Worm (Caenorhabditis elegans): ENCODE measurements around the gene R02E4.3.

ce11 chrX:4094979-4095378 is 6.9 kb downstream of the R02E4.3 start:
- no peak for TF ChIP-seq flt-1 (GFP tag; IDR thresholded peaks at IDR 0.05)
- no peak for TF ChIP-seq cog-1 (tag; optimal IDR thresholded peaks at IDR 0.05)
- no peak for TF ChIP-seq ref-1 (GFP tag; conservative IDR thresholded peaks at IDR 0.05)
- no peak for TF ChIP-seq tab-1 (GFP tag; IDR thresholded peaks at IDR 0.05)
- no peak for TF ChIP-seq ztf-23 (GFP tag; IDR thresholded peaks at IDR 0.05)
